Fruit fly (Drosophila melanogaster) whole organism, adult: Measurements from ENCODE around the gene DNAlig3.

ENCODE experiments used
- CG11617 ChIP-seq: fragments of 200-800 bp; sonication (Bioruptor generic); optimal IDR thresholded peaks from 2 replicates; lab custom pipeline; 2017; ENCODE audit warnings: mild to moderate bottlenecking, missing biosample characterization, missing genetic modification reagents, missing genetic modification characterization
- CG12768 ChIP-seq: fragments of 200-800 bp; sonication (Bioruptor generic); optimal IDR thresholded peaks from 2 replicates; lab custom pipeline; 2017; ENCODE audit warnings: missing biosample characterization, missing genetic modification characterization, mild to moderate bottlenecking, moderate library complexity, missing genetic modification reagents
- CG14711 ChIP-seq: fragments of 200-800 bp; sonication (Bioruptor generic); optimal IDR thresholded peaks from 2 replicates; lab custom pipeline; 2018; ENCODE audit warnings: missing biosample characterization, mild to moderate bottlenecking, missing genetic modification characterization, moderate library complexity
- CG1620 ChIP-seq: fragments of 200-800 bp; sonication (Bioruptor generic); optimal IDR thresholded peaks from 2 replicates; lab custom pipeline; 2016; ENCODE audit warnings: missing biosample characterization, missing genetic modification characterization
- CG33017 ChIP-seq: fragments of 200-800 bp; sonication (Bioruptor generic); optimal IDR thresholded peaks from 2 replicates; lab custom pipeline; 2018; ENCODE audit warnings: missing biosample characterization, mild to moderate bottlenecking, missing genetic modification characterization, moderate library complexity
- CG5204 ChIP-seq: fragments of 200-800 bp; sonication (Bioruptor generic); optimal IDR thresholded peaks from 2 replicates; lab custom pipeline; 2016; ENCODE audit warnings: missing biosample characterization, missing genetic modification characterization
- CG7045 ChIP-seq: fragments of 200-800 bp; sonication (Bioruptor generic); optimal IDR thresholded peaks from 2 replicates; lab custom pipeline; 2017; ENCODE audit warnings: missing biosample characterization, mild to moderate bottlenecking, missing genetic modification characterization
- CG7101 ChIP-seq: fragments of 200-800 bp; sonication (Bioruptor generic); optimal IDR thresholded peaks from 2 replicates; lab custom pipeline; 2018; ENCODE audit warnings: missing biosample characterization, mild to moderate bottlenecking, missing genetic modification characterization, moderate library complexity
- Clk ChIP-seq: fragments of 200-800 bp; sonication (Bioruptor generic); optimal IDR thresholded peaks from 2 replicates; lab custom pipeline; 2017; ENCODE audit warnings: missing biosample characterization, missing genetic modification characterization
- Crg-1 ChIP-seq: fragments of 200-800 bp; sonication (Bioruptor generic); optimal IDR thresholded peaks from 2 replicates; lab custom pipeline; 2016; ENCODE audit warnings: missing biosample characterization, missing genetic modification characterization
- Hr96 ChIP-seq: fragments of 200-800 bp; sonication (Bioruptor generic); optimal IDR thresholded peaks from 2 replicates; lab custom pipeline; 2016; ENCODE audit warnings: missing biosample characterization, missing genetic modification characterization
- Mnt ChIP-seq: fragments of 200-800 bp; sonication (Bioruptor generic); optimal IDR thresholded peaks from 2 replicates; lab custom pipeline; 2016; ENCODE audit warnings: missing biosample characterization, mild to moderate bottlenecking, missing genetic modification characterization
- bab1 ChIP-seq: fragments of 200-800 bp; sonication (Bioruptor generic); optimal IDR thresholded peaks from 3 replicates; lab custom pipeline; 2019; ENCODE audit warnings: missing biosample characterization, mild to moderate bottlenecking, missing genetic modification characterization, moderate library complexity
- cic ChIP-seq: fragments of 200-800 bp; sonication (Bioruptor generic); optimal IDR thresholded peaks from 2 replicates; lab custom pipeline; 2017; ENCODE audit warnings: missing biosample characterization, mild to moderate bottlenecking, missing genetic modification characterization, moderate library complexity
- cnc ChIP-seq, 2 experiments: fragments of >200 bp; optimal IDR thresholded peaks; 2 replicates each; lab custom pipeline; 2017
- kay ChIP-seq: fragments of 200-800 bp; sonication (Bioruptor generic); peaks from one replicate; lab custom pipeline; 2016; ENCODE audit warnings: missing biosample characterization, missing genetic modification characterization, borderline replicate concordance
- ovo ChIP-seq: fragments of 200-800 bp; sonication (Bioruptor generic); optimal IDR thresholded peaks from 2 replicates; lab custom pipeline; 2016; ENCODE audit warnings: missing biosample characterization, missing genetic modification characterization
- pad ChIP-seq: fragments of 200-800 bp; sonication (Bioruptor generic); optimal IDR thresholded peaks from 3 replicates; lab custom pipeline; 2017; ENCODE audit warnings: missing biosample characterization, missing genetic modification characterization, mild to moderate bottlenecking, moderate library complexity, missing genetic modification reagents
- tj ChIP-seq: fragments of 200-800 bp; sonication (Bioruptor generic); optimal IDR thresholded peaks from 3 replicates; lab custom pipeline; 2017; ENCODE audit warnings: missing biosample characterization, mild to moderate bottlenecking, missing genetic modification characterization, moderate library complexity
- toe ChIP-seq: fragments of 200-800 bp; sonication (Bioruptor generic); optimal IDR thresholded peaks from 2 replicates; lab custom pipeline; 2016; ENCODE audit warnings: missing biosample characterization, missing genetic modification characterization

The DNAlig3 gene

DNA sequence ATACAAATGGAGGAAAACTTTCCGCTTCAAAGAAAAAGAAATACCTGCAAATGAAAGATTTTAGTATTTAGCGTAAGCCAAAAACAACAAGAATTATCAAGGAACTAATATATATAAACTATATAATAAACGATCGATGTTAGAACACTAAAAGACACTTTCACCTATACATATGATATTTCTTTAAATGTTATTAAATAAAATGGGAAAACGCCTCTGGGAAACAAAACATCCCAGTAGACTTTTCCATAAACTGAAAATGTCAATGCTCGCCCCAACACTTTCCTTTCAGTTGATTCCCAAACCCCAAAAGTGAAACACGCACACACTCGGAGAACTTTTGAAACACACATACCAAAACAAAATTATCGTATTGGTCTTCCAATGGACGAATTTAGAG, 45.7 kb upstream of the DNAlig3 start, which contains the start of gene vrs:
vrs (plus strand) TSS at position 301 of the 400 bp plus-strand sequence.
- no peak for TF ChIP-seq pad (GFP tag; lab: Kevin White, UChicago)

DNA sequence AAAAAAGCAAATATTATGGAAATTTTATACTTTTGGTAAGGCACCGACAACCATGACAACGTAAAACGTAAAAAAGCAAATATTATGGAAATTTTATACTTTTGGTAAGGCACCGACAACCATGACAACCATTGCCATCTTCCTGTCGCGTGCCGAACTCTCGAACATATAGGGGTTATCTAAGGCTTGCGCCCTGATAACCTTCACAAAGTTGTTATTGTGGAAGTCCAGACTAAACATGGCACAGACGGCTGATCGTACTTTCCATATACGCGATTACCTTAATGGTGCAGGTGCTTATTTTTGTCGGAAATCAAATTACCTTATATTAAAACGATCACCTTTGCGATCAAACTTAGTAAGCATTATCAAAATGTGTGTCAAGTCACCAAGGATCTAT, 43.8 kb upstream of the DNAlig3 start:
- TF ChIP-seq CG33017 (tag; lab: Kevin White, UChicago) (no peak), ovo (GFP tag; lab: Kevin White, UChicago) (no peak), CG7101 (no peak), CG12768 (no peak), bab1 (no peak), toe (no peak), CG7045 (GFP tag; lab: Kevin White, UChicago) (no peak)

DNA sequence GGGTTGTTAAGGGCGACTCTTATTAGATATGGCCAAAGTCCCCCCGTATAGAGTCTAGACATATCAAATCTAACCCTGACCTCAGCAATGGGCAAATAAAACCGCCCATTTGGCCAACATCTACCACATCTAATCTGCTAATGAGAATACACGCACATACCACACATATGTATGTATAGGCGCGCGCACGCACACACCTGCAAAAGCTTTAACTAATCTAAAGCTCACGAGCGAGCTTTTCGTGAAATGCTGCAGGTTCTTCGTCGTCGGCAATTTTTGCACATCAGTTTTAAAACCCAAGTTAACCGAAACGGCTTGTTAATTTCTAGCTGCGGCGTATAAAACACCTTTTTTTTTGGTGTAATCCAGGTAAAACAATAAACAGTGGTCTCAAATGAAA, 42.1 kb upstream of the DNAlig3 start:
- TF ChIP-seq bab1 (no peak), CG7101 (no peak), tj (GFP tag; lab: Kevin White, UChicago) (peak; percentile 74)

DNA sequence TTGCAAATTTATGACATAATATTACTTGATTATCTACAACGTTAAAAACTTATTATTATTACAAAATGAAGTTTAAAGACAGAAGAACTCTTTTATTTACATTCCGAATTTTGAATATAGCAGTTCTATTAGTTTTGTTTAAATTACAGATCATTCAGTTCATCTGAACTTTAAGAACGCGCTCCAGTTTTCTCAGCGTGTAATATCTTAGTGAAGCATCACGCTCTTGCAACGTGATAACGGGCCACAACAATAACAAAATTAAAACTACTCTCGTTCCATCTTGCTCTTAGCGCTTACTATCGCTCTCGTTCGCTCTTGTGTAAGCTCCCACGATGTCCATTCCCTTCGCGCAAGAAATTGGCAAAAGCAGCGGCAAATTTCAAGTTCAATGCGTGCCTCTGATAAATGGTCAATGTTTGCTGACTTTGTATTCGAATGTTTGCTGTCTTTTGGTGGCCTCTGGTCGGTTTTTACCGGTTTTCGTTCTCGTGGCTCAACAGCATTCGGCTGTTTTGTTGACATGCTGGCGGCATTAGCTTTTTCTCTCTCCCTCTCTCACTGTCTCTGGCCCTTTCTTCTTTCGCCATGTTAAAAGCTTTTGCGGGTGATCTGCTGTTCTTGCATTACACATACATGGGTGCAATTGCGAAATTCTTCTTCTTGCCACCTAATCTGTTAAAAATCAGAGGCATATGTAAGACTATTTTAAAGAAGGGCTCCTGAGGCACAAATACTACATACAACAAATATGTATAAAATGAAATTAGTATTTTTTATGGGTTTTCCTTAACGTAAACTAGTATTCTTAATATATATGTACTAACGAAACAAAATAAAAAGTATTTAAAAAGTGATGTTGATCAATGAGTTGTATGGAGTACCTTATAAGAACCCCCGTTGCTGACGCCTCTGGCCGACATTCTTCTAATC, 41.2 kb upstream of the DNAlig3 start:
- TF ChIP-seq tj (GFP tag; lab: Kevin White, UChicago) (peak; percentile 83), kay (GFP tag; lab: Kevin White, UChicago) (peak; percentile 77), CG7101 (peak; percentile 85), bab1 (peak; percentile 85), CG12768 (no peak), CG1620 (peak; percentile 48), cic (GFP tag; lab: Kevin White, UChicago) (no peak), CG33017 (tag; lab: Kevin White, UChicago) (peak; percentile 82), Mnt (peak; percentile 47), CG7045 (GFP tag; lab: Kevin White, UChicago) (peak; percentile 78), cnc (optimal IDR thresholded peaks at IDR 0.05; lab: Kevin White, UChicago) (no peak), CG11617 (GFP tag; lab: Kevin White, UChicago) (peak; percentile 71), pad (GFP tag; lab: Kevin White, UChicago) (peak; percentile 51), CG14711 (peak; percentile 81), Clk (GFP tag; lab: Kevin White, UChicago) (no peak), toe (peak; percentile 37), CG5204 (GFP tag; lab: Kevin White, UChicago) (no peak), Crg-1 (no peak), ovo (GFP tag; lab: Kevin White, UChicago) (peak; percentile 59), Hr96 (peak; percentile 65)

DNA sequence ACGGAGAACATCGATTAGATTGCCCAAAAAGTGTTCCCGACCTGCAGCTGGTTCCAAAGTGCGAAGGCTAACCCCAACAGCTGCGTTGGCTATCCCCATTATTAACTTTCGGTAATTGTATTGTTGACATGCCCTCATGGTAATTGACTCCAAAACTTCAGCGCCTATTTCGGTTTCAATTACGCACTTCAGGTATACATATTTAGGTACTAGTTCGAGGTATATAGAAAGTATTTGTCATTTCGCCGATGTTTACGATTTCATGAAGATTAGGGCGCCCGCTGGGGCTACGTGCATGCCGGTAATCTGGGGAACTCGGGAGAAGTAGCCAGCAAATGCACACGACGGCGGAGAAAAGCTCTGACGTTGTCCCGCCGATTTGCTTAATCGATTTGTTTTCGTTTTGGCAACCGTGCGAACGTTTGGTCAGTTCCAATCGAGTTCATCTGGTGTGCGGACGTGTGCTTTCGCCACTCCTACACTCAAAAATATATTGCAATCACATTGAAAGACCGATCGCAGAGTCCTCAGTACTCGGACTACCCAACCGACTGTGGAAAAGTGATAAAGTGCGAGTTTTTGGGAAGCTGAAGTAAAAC, 39.5 kb upstream of the DNAlig3 start:
- peak; percentile 38 for TF ChIP-seq CG33017 (tag; lab: Kevin White, UChicago)
- peak; percentile 45 for TF ChIP-seq CG7101
- TF ChIP-seq CG12768 = peak; percentile 79
- peak; percentile 58 for TF ChIP-seq cic (GFP tag; lab: Kevin White, UChicago)
- TF ChIP-seq Clk (GFP tag; lab: Kevin White, UChicago) = no peak
- peak; percentile 6 for TF ChIP-seq pad (GFP tag; lab: Kevin White, UChicago)
- TF ChIP-seq cnc (optimal IDR thresholded peaks at IDR 0.05; lab: Kevin White, UChicago) = no peak
- TF ChIP-seq bab1 = peak; percentile 29
- peak; percentile 37 for TF ChIP-seq tj (GFP tag; lab: Kevin White, UChicago)
- TF ChIP-seq Mnt = peak; percentile 64
- TF ChIP-seq Crg-1 = no peak
- peak; percentile 53 for TF ChIP-seq kay (GFP tag; lab: Kevin White, UChicago)

DNA sequence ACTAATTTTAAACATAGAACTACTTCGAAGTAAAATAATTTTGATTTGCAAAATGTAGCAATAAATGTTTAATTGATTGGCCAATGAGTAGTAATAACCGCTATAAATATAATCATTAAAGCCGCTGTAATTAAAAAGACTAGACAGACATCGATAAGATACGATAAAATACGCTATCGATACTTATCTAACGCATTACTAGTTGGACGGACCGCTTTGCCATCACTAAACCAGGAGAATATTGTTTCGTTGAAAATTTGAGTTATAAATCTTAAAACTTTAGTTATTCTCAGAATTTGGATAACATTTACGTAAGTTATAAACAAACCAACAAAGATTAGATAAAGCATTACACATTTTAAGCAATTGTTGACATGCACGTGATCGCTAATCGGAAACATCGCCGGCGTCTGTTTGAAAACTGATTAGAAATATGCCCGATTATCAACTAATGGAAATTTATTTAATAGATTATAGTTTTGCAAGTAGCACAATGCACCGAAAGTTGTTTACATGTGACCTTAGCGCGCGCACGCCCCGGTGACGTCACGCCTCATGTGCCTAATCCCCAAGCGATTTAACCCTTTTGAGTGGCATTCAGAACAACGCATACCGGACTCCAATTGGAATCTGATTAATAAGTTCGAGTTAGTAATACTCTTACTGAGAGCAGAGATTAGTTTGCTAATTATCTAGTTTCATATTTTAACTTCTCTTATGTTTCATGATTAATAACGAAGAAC, 37.9 kb upstream of the DNAlig3 start, which contains the start of gene Desat1:
Desat1 (plus strand) TSS at position 200 of the 743 bp plus-strand sequence.
- TF ChIP-seq bab1 = peak; percentile 23
- TF ChIP-seq CG33017 (tag; lab: Kevin White, UChicago) = peak; percentile 6
- no peak for TF ChIP-seq tj (GFP tag; lab: Kevin White, UChicago)
- peak; percentile 20 for TF ChIP-seq CG7101
- TF ChIP-seq CG12768 = no peak
- peak; percentile 47 for TF ChIP-seq Crg-1
- TF ChIP-seq CG11617 (GFP tag; lab: Kevin White, UChicago) = peak; percentile 9
- TF ChIP-seq CG14711 = peak; percentile 18
- peak; percentile 36 for TF ChIP-seq Mnt

DNA sequence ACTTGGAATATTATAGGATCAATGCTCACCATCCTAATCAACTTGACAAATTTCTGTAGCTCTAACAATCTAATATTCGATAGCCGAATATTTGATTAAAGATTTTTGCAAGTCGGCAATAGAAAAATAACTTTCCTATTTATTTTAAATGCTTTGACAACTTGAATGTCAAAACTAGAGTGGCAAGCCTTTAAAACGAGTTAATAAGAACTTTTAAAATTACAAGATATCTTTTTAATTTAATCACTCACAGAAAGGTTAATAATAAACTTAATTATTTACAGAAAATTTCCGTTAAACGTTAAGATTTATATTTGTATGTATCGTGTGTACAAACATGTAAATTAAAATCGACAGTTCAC, 37.4 kb upstream of the DNAlig3 start, which contains the start of the genes CG17207 and CG46427:
CG17207 (minus strand) TSS at position 101 of the 362 bp plus-strand sequence.
CG46427 (minus strand) TSS at position 101 of the 362 bp plus-strand sequence.
- no peak for TF ChIP-seq CG7101
- no peak for TF ChIP-seq cic (GFP tag; lab: Kevin White, UChicago)
- TF ChIP-seq toe = no peak
- TF ChIP-seq cnc (optimal IDR thresholded peaks at IDR 0.05; lab: Kevin White, UChicago) = no peak
- no peak for TF ChIP-seq CG33017 (tag; lab: Kevin White, UChicago)
- TF ChIP-seq CG14711 = no peak
- no peak for TF ChIP-seq ovo (GFP tag; lab: Kevin White, UChicago)
- no peak for TF ChIP-seq CG11617 (GFP tag; lab: Kevin White, UChicago)
- TF ChIP-seq Mnt = no peak
- TF ChIP-seq pad (GFP tag; lab: Kevin White, UChicago) = no peak
- TF ChIP-seq kay (GFP tag; lab: Kevin White, UChicago) = no peak
- TF ChIP-seq CG1620 = no peak
- no peak for TF ChIP-seq Clk (GFP tag; lab: Kevin White, UChicago)
- TF ChIP-seq Hr96 = no peak
- TF ChIP-seq CG7045 (GFP tag; lab: Kevin White, UChicago) = no peak
- TF ChIP-seq tj (GFP tag; lab: Kevin White, UChicago) = no peak
